Fruit fly (Drosophila melanogaster): ENCODE data around the gene dyl.

The dyl gene

DNA sequence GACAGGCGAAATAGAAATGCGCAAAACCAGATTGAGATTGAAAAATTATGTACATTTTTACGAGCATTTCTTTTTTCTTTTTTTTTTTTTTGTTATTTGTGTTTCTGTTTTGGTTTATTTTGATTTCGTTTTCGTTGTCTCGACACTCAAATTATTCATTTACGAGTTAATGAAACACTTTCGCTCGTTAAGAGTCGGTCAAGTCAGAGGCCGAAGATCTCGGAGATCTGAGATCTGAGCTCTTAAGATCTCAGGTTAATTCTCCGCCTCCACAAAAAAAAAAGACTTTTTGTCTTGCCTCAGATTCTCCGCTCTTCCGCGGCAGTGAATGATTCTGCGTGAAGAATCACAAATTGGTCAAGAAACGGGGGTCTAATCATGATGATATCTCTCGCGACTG lies 41.7 kb downstream of the dyl start:
- TF ChIP-seq psq (optimal IDR thresholded peaks at IDR 0.05) (no peak), Dll (optimal IDR thresholded peaks at IDR 0.05) (no peak)

DNA sequence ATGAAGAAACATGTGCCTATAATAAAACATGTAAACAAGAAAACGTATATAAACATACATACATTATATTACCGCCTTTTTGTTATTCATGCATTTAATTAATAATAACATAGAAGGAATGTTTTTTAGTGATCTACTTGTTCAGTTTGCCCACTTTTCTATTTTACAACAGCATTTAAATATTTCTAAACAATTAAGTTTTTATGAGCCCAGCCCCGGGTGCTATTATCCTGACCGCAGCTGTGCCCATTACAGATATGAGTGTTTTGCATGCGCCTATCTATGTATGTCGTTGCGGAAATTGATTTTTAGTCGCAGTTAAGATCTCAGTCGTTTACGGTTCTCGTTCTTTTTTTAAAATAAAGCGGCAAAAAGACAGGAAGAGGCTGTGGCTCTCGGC lies 42.6 kb downstream of the dyl start:
- no peak for TF ChIP-seq EcR (GFP tag; optimal IDR thresholded peaks at IDR 0.05)
- no peak for TF ChIP-seq usp (GFP tag; optimal IDR thresholded peaks at IDR 0.05)
- no peak for TF ChIP-seq CG8478 (optimal IDR thresholded peaks at IDR 0.05)

DNA sequence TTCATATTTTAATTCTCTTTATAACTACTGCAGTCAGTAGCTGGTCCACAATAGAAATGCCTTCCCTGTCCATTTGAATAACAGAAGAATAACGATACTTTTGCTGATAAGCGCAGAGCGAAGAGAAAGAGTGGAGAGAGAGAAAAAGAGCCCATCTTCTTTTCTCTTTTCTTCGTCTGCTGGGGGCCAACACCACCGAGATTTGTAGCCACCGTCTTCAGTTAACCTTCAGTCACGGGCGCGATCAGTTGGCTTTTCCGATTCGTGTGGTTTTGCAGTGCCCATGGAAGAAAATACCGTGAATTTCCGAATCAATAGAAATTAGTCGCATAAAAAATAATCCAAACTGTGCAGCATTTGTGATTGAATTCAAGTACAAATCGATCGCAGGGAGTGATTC lies 44.0 kb downstream of the dyl start, which contains the start of gene CG1273:
Gene CG1273, plus strand, starts transcription at position 218 of the 400 bp plus-strand sequence.
- no peak for TF ChIP-seq pan (optimal IDR thresholded peaks at IDR 0.05)
- TF ChIP-seq usp (GFP tag; optimal IDR thresholded peaks at IDR 0.05) = no peak
- no peak for TF ChIP-seq psq (optimal IDR thresholded peaks at IDR 0.05)
- no peak for TF ChIP-seq CG8478 (optimal IDR thresholded peaks at IDR 0.05)
- TF ChIP-seq EcR (GFP tag; optimal IDR thresholded peaks at IDR 0.05) = no peak
- TF ChIP-seq Dll (optimal IDR thresholded peaks at IDR 0.05) = no peak

DNA sequence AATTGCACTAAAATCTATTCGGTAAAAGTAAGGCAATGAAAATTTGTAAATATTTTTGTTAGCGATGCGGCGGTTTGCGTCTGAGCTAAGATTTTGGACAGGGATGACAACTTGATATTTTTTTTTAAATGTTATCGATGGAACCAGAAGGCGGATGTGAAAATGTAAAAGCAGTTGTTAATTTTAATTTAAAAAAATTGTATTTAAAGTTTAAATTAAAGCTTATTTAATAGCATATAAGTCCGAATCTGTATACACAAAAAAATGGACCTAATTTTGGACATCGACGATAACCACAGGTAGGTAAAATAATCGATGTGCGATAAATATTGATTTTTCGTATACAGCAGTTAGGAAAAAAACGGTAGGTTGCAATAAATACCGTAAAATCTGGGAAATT lies 45.1 kb downstream of the dyl start, which contains the start of the genes CG11586 and VhaM9.7-a:
Gene CG11586, minus strand, starts transcription at position 87 of the 400 bp plus-strand sequence.
Gene VhaM9.7-a, plus strand, starts transcription at position 322 of the 400 bp plus-strand sequence.
- no peak for TF ChIP-seq CG8478 (optimal IDR thresholded peaks at IDR 0.05)
- TF ChIP-seq EcR (GFP tag; optimal IDR thresholded peaks at IDR 0.05) = no peak
- TF ChIP-seq psq (optimal IDR thresholded peaks at IDR 0.05) = no peak
- no peak for TF ChIP-seq pan (optimal IDR thresholded peaks at IDR 0.05)

DNA sequence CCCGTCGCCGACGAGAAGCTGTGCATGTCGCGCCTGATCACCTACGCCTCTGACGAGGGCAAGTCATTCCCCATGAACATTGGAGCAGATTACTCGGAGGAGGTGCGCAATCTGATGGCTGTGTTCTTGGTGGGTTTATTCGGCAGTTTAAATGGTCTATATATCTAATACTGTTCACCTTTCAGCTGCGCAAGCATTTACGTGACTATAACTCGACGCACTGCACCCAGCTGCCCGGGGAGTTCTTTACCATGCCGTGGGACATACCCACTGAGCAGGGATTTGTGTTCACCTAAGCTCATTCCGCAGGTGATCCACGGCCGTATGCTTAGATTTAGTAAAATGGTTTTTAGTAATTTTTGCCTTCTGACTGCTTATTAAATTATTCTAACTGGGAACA lies 46.3 kb downstream of the dyl start:
- TF ChIP-seq pan (optimal IDR thresholded peaks at IDR 0.05) (no peak), usp (GFP tag; optimal IDR thresholded peaks at IDR 0.05) (no peak), psq (optimal IDR thresholded peaks at IDR 0.05) (no peak), Dll (optimal IDR thresholded peaks at IDR 0.05) (no peak), CG8478 (optimal IDR thresholded peaks at IDR 0.05) (no peak), EcR (GFP tag; optimal IDR thresholded peaks at IDR 0.05) (no peak)

DNA sequence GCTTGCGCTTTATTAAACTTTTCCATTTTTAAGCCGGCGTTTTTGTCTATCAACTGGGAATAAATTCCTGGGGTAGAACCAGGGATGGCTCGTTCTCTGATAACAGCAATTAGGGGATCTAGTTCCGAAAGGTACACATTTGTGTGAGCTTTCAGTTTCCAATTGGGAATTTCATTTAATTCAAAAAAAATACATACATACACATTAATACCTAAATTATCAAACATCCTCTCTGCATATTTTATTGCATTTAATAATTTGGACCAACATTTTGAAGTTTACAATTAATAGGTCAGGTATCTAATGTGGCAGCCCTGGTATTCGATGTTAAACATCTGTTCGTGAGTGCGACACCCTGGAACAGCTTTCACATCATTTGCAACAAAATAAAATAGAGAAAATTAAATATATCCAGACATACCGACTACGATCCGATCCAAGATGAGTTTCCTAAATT lies 48.4 kb downstream of the dyl start, which contains the start of the genes CG15011 and CG1309:
Gene CG15011, minus strand, starts transcription at position 51 of the 457 bp plus-strand sequence.
Gene CG1309, plus strand, starts transcription at position 329 of the 457 bp plus-strand sequence.
- TF ChIP-seq Dll (optimal IDR thresholded peaks at IDR 0.05) = no peak
- no peak for TF ChIP-seq EcR (GFP tag; optimal IDR thresholded peaks at IDR 0.05)
- TF ChIP-seq usp (GFP tag; optimal IDR thresholded peaks at IDR 0.05) = no peak
- TF ChIP-seq CG8478 (optimal IDR thresholded peaks at IDR 0.05) = no peak
- no peak for TF ChIP-seq psq (optimal IDR thresholded peaks at IDR 0.05)
- TF ChIP-seq pan (optimal IDR thresholded peaks at IDR 0.05) = no peak

DNA sequence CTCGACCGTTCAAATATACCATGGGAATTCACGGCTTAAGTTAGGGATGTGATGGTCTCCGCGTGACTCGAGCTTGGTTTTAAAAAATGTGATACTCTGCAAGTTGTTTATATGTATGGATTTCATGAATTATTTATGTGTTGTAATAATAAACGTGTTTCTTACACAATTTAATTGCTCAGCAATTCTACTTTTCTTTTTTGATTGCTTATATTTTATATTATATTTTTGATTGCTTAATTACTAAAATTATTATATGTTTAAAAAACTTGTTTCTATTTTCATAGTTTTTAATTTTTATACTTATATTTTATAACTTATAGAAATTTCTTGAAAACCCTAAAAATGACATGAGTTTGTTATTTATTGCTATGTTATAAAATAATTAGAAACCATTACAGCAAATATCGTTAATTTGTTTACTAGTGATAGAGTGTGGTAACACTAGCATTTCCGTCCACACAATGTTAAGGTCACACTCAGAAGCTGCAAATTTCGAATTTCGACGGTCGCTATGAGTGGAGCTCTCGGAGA lies 53.1 kb downstream of the dyl start, which contains the start of the genes ago and CG1265:
Gene ago, minus strand, starts transcription at position 6 of the 534 bp plus-strand sequence.
Gene CG1265, plus strand, starts transcription at position 476 of the 534 bp plus-strand sequence.
- TF ChIP-seq EcR (GFP tag; optimal IDR thresholded peaks at IDR 0.05) = no peak
- no peak for TF ChIP-seq psq (optimal IDR thresholded peaks at IDR 0.05)
- no peak for TF ChIP-seq CG8478 (optimal IDR thresholded peaks at IDR 0.05)
- no peak for TF ChIP-seq pan (optimal IDR thresholded peaks at IDR 0.05)
- TF ChIP-seq Dll (optimal IDR thresholded peaks at IDR 0.05) = no peak
- TF ChIP-seq usp (GFP tag; optimal IDR thresholded peaks at IDR 0.05) = no peak

DNA sequence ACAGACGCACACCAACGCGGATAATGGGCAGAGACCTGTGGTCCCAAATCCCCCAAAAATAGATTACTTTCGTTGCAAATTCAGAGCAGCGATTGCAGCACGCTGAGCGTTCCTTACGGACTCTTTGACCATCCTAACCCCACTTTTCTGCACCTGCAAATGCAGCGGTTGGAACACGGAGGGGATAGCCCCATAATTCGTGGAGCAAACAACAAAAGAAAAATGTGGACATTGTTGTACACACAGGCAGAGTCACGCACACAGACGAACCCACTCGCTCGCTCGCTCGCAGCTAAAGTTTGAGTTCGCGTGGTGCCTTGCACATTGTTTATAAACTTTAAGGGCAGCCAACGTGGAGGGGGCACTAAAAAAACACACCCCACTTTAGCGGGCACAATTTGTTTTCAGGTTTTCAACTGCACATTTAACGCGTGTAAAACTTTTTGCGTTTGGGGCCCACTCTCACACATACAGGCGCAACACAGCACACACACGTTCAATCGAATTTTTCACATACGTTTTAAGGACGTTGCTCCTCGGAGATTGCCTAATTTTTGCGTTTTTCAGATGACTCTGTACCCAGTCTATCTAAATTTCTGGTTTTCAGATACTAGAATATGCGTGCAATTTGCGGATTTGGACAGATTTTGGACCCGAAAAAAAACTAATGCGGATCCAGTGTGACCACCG lies 53.8 kb downstream of the dyl start:
- TF ChIP-seq psq (optimal IDR thresholded peaks at IDR 0.05) (no peak), usp (GFP tag; optimal IDR thresholded peaks at IDR 0.05) (no peak), Dll (optimal IDR thresholded peaks at IDR 0.05) (no peak), CG8478 (optimal IDR thresholded peaks at IDR 0.05) (no peak), pan (optimal IDR thresholded peaks at IDR 0.05) (no peak), EcR (GFP tag; optimal IDR thresholded peaks at IDR 0.05) (no peak)

DNA sequence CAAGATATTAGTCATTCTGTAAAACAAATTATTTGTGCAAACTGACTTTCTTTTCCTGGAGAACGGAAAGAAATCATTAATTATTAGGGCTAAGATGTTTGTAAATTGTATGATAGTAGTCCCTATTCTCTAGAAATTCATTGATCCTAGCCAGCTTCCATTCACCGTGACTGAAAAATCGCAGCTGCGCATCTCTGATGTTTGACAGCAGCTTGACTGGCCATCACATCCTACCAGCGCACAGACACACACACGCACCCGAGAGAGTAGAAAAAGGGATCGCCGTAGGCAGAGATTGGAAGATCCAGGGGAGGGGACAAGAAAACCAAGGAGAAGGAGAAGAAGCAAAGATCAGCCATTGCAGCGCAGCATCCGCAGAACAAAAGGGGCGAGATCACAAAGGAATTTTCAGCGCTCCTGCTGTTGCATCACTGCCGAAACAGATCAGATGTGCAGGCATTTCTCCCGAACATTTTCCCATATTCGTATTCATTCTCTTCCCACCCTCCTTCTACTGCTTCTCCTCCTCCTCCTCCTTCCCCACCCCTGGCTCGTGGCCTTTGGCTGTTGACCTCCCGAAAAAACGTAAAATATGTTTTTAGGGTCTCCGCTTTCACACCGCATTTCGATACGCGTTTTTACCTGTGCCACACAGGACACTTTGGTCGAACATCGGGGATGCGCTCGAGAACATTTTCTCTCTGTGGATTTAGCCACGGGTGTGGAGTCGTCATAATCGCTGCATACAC lies 54.5 kb downstream of the dyl start:
- TF ChIP-seq Dll (optimal IDR thresholded peaks at IDR 0.05) (no peak), pan (optimal IDR thresholded peaks at IDR 0.05) (no peak), EcR (GFP tag; optimal IDR thresholded peaks at IDR 0.05) (no peak), psq (optimal IDR thresholded peaks at IDR 0.05) (no peak), usp (GFP tag; optimal IDR thresholded peaks at IDR 0.05) (no peak), CG8478 (optimal IDR thresholded peaks at IDR 0.05) (no peak)

DNA sequence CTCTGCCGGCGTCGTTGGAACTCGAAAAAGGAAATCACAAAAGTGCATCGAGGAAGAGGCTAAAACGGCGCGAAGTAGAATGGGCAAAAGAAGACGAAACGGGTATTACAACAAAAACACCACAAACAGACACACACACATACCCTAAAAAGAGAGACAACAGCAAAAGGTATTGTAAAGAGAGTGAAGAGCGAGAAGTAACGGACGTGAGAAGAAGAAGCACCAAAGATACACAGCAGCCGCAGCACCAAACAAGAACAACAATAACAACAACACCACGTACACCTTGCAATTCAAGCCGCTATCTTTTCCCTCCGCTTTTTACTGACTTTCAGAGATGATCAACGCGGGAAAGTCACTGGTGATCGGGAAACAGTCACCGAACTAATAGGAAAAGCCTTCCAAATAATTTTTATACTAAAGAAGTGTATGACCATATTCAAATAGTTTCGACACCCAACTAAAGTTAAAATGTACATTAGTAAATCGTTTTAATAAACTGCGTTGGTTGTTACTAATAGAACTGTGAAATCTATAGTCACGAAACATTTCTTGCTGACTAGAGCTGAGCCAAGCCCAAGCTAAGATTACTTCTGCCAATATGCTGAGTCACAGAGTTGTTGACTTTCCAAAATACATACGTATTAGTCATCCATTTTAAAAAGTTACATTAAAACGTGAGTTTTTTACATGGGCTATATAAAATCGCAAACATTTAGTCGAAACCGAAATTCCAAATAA lies 55.2 kb downstream of the dyl start:
- no peak for TF ChIP-seq pan (optimal IDR thresholded peaks at IDR 0.05)
- no peak for TF ChIP-seq Dll (optimal IDR thresholded peaks at IDR 0.05)
- TF ChIP-seq usp (GFP tag; optimal IDR thresholded peaks at IDR 0.05) = no peak
- no peak for TF ChIP-seq psq (optimal IDR thresholded peaks at IDR 0.05)
- TF ChIP-seq CG8478 (optimal IDR thresholded peaks at IDR 0.05) = no peak
- no peak for TF ChIP-seq EcR (GFP tag; optimal IDR thresholded peaks at IDR 0.05)

All from whole organism.